Fruit fly (Drosophila melanogaster) whole organism, embryonic: ENCODE data around the gene CG13315.

ENCODE experiments used
- CG13123 ChIP-seq: fragments of 200-800 bp; sonication (Bioruptor generic); optimal IDR thresholded peaks from 2 replicates; lab custom pipeline; 2016; ENCODE audit warnings: missing biosample characterization, missing genetic modification characterization
- CG17385 ChIP-seq: fragments of 200-800 bp; sonication (Bioruptor generic); optimal IDR thresholded peaks from 3 replicates; lab custom pipeline; 2018; ENCODE audit warnings: missing biosample characterization, mild to moderate bottlenecking, missing genetic modification characterization
- CG7745 ChIP-seq: fragments of 200-800 bp; sonication (Bioruptor generic); optimal IDR thresholded peaks from 2 replicates; lab custom pipeline; 2018; ENCODE audit warnings: missing biosample characterization, mild to moderate bottlenecking, missing genetic modification characterization, moderate library complexity
- CG9437 ChIP-seq: fragments of 200-800 bp; sonication (Bioruptor generic); optimal IDR thresholded peaks from 2 replicates; lab custom pipeline; 2018; ENCODE audit warnings: missing biosample characterization, mild to moderate bottlenecking, missing genetic modification characterization
- Myb ChIP-seq: fragments of 200-800 bp; sonication (Bioruptor generic); optimal IDR thresholded peaks from 2 replicates; lab custom pipeline; 2016; ENCODE audit warnings: missing biosample characterization, missing genetic modification characterization
- az2 ChIP-seq: fragments of 200-800 bp; sonication (Bioruptor generic); optimal IDR thresholded peaks from 3 replicates; lab custom pipeline; 2016; ENCODE audit warnings: missing biosample characterization, missing genetic modification characterization
- crc ChIP-seq: fragments of 200-800 bp; sonication (Bioruptor generic); optimal IDR thresholded peaks from 2 replicates; lab custom pipeline; 2016; ENCODE audit warnings: missing biosample characterization, missing genetic modification characterization
- fd96Cb ChIP-seq: fragments of 200-800 bp; sonication (Bioruptor generic); optimal IDR thresholded peaks from 2 replicates; lab custom pipeline; 2018; ENCODE audit warnings: missing biosample characterization, mild to moderate bottlenecking, missing genetic modification characterization, moderate library complexity
- jing ChIP-seq: fragments of 200-800 bp; sonication (Bioruptor generic); optimal IDR thresholded peaks from 2 replicates; lab custom pipeline; 2018; ENCODE audit warnings: missing biosample characterization, mild to moderate bottlenecking, missing genetic modification characterization
- sob ChIP-seq: fragments of 200-800 bp; sonication (Bioruptor generic); IDR thresholded peaks from 2 replicates; pipeline ENCODE4 v1.3.6; 2022; ENCODE audit warnings: missing biosample characterization, missing genetic modification characterization
- unpg ChIP-seq: fragments of 200-800 bp; sonication (Bioruptor generic); optimal IDR thresholded peaks from 3 replicates; lab custom pipeline; 2018; ENCODE audit warnings: missing biosample characterization, mild to moderate bottlenecking, missing genetic modification characterization, moderate library complexity

DNA sequence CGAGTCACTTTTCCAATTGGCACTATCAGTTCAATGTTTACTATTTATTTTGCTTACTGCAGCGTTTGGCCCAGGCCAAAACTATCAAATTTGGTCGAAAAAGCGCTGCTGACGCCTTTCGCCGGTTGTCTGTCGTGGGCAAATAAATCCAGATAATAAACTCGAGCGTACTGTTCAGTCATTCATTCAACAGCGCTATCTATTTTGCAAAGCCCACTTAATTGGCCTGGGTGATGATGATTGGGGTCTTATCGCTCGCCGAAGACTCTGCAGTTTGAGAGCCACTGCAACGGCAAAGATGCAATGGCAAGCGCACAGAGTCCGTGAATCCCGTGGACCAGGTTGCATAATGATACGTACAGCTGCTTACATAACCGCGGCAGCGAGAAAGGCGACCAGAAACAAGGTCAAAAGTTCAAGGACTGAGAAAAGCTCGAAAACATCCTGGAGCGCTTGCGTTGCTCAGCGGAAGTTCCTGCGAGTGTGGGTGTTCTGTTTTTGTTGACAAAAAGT, 30.1 kb upstream of the CG13315 start:
- TF ChIP-seq fd96Cb (tag; lab: Kevin White, UChicago) = no peak
- no peak for TF ChIP-seq sob
- TF ChIP-seq CG13123 (GFP tag; lab: Kevin White, UChicago) = no peak
- TF ChIP-seq unpg (GFP tag; lab: Kevin White, UChicago) = no peak
- TF ChIP-seq az2 (GFP tag; lab: Kevin White, UChicago) = no peak
- TF ChIP-seq CG9437 (GFP tag; lab: Kevin White, UChicago) = no peak
- TF ChIP-seq crc = no peak
- no peak for TF ChIP-seq Myb (GFP tag; lab: Kevin White, UChicago)
- no peak for TF ChIP-seq jing (GFP tag; lab: Kevin White, UChicago)
- TF ChIP-seq CG7745 (tag; lab: Kevin White, UChicago) = no peak
- no peak for TF ChIP-seq CG17385 (GFP tag; lab: Kevin White, UChicago)
